Worm (Caenorhabditis elegans): ENCODE measurements around the gene cec-7.
A peak's percentile ranks its signal among the peaks of the same experiment; 100 is the strongest.

The cec-7 gene

DNA sequence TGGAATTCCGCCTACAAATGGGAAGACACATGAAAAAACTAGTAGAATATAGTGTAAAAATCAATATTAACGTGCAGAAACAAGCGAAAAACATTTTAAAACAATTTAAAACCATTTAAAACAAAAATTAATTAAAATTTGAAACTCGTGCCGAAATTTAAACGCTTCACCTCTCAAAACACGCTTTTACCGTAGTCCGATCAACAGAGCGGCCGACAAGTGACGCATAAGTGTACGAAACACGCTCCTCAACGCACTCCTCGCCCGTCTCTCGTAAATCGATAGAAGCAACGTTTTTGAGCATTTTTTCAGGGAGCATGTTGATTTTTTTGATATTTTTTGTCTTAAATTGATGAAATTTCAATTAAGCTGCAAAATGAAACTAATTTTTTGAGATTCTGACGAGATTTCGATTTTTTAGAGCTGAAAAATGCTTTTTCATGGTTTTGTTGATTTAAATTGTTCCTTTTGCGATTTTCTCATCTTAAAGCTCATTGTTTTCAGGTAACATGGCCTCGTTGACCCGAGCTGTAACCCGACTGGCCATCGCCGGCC, 27.7 kb upstream of the cec-7 start, which contains the start of gene cox-5A (continued):
- peak; percentile 88 for TF ChIP-seq ZK546.5 (tag; optimal IDR thresholded peaks at IDR 0.05)
- peak; percentile 99 for TF ChIP-seq ztf-4 (tag; optimal IDR thresholded peaks at IDR 0.05)

DNA sequence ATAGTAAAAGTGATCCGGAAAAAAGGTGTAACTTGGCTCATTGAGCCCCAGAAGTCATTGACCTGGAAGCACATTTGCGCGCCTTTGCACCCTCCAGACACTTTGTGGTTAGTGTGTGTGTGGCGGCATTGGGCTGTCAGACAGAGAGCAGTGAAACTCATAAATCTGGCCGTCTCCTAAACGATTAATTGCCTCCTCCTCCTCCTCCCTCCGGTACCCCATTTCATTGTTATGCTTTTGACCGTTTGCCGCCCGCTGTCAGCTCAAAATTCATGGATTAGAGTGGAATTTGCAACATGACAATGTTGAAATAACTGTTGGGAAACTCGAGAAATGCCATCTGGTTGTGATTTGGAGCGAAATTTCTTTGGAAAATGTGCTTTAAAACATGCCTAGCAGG, 26.7 kb upstream of the cec-7 start:
- no peak for TF ChIP-seq Y55F3AM.14 (GFP tag; optimal IDR thresholded peaks at IDR 0.05)
- peak; percentile 76 for TF ChIP-seq mab-5 (tag; optimal IDR thresholded peaks at IDR 0.05)

DNA sequence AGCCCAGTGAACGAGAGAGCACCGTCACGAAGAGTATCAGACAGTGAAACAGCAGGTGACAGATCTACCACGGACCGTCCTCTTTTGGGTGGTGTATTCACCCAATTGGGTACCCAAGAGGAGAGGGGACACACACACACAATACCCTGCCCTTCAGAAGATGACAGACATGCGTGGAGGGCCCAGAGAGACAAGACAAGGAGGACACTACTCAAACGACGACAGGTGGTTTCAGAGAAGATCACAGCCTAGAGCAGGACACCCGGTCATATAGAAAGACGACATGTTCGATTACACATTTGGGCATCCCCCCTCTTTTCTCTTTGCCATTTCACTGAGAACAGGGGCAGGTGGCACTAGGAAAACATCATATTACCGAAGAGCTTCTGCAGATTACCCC, 16.8 kb upstream of the cec-7 start:
- TF ChIP-seq ztf-11 (tag; optimal IDR thresholded peaks at IDR 0.05) (no peak), Y55F3AM.14 (GFP tag; optimal IDR thresholded peaks at IDR 0.05) (no peak), nhr-10 (tag; optimal IDR thresholded peaks at IDR 0.05) (no peak), unc-39 (tag; optimal IDR thresholded peaks at IDR 0.05) (no peak)

DNA sequence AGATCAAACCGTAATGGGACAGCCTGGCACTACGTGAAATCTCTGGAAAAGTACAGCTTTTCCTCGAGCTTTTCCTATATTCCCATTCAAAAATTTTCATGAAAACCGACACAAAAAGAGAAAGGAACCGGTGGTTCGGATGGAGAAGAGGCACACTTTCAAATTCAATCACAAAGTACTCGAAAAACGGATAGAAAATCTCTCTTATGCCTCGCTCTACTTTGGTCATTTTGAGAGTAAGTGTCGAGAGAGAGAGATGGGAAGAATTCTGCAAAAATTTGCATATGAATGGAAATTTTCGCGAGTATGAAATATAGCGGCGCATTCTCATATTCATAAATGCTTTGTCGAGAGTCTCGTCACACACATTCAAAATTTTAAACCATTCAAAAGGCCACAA, 15.4 kb upstream of the cec-7 start:
- TF ChIP-seq nhr-129 (tag; optimal IDR thresholded peaks at IDR 0.05) (no peak), lin-39 (tag; optimal IDR thresholded peaks at IDR 0.05) (no peak), nhr-77 (tag; optimal IDR thresholded peaks at IDR 0.05) (no peak), lin-13 (GFP tag; optimal IDR thresholded peaks at IDR 0.05) (no peak), unc-55 (GFP tag; optimal IDR thresholded peaks at IDR 0.05) (no peak), aly-2 (tag; optimal IDR thresholded peaks at IDR 0.05) (no peak), ztf-11 (tag; optimal IDR thresholded peaks at IDR 0.05) (no peak), nhr-6 (tag; optimal IDR thresholded peaks at IDR 0.05) (no peak), ceh-16 (tag; optimal IDR thresholded peaks at IDR 0.05) (no peak)

DNA sequence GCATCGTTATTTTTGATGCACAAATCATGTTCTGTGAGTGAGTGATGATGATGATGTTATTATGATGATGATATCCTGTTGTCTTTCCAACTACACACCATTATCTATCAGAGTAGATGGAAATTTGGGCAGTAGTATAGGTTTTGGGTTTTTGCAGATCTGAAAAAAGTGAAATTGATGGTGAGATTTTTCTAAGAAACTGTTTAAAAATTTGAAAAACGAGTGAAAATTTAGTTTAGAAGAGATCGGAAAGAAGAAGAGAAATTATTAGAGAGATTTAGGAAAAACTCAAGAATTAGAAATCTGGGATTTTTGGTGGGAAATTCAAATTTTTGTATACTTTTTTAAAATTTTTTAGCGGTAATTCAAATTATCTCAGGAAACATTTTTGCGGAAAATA, 14.2 kb upstream of the cec-7 start, which contains the start of the genes Y37D8A.29 and unc-71:
Gene Y37D8A.29 (minus strand): TSS at position 101 of the 400 bp plus-strand sequence.
Gene unc-71 (minus strand): TSS at position 159 of the 400 bp plus-strand sequence.
- TF ChIP-seq blmp-1 (tag; optimal IDR thresholded peaks at IDR 0.05; ENCODE audit: insufficient read depth) (no peak), mdl-1 (tag; optimal IDR thresholded peaks at IDR 0.05) (no peak), alr-1 (tag; optimal IDR thresholded peaks at IDR 0.05) (no peak), aly-2 (tag; optimal IDR thresholded peaks at IDR 0.05) (no peak), gmeb-1 (tag; optimal IDR thresholded peaks at IDR 0.05) (no peak), nhr-23 (tag; optimal IDR thresholded peaks at IDR 0.05) (no peak), lin-13 (GFP tag; optimal IDR thresholded peaks at IDR 0.05) (no peak), unc-55 (GFP tag; optimal IDR thresholded peaks at IDR 0.05) (no peak)

DNA sequence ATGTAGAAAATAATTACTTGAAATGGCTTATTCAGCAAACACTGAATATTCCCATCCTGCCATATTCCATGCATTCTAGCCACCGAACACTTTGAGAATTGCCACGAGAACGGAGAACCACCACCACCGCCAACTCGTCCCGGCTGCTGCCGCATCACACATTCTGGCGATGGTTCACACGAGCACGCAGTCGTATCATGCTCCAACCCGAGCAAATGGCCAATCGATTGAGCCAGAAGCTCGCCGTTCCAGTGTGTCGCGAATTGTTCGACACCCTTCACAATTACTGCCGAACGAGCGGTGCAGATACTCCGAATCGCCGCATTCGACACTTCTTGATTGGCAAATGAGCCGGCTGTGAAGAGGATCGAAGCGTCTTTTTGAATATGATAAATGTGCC, 7.8 kb upstream of the cec-7 start:
- no peak for TF ChIP-seq ceh-82 (tag; optimal IDR thresholded peaks at IDR 0.05)
- no peak for TF ChIP-seq dmd-4 (tag; optimal IDR thresholded peaks at IDR 0.05)
- no peak for TF ChIP-seq F13H6.1 (tag; optimal IDR thresholded peaks at IDR 0.05)
- no peak for TF ChIP-seq nhr-77 (tag; optimal IDR thresholded peaks at IDR 0.05)

DNA sequence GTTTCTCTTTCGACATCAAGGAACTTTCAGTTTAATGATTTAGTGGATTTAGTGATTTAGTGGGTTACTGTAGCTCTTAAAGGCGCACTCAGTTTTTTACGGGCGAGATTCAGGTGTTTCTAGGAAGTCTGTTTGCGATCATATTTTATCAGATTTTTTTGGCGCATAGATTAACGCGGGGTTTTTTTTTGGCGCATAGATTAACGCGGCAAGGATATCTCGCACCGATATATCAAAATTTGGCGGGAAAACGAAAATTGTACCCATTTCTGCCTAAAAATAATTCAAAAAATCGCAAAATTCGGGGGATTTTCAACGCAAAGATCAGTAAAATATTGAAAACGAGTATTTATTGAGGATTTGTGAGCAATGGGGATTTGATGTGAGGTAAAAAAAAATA, 3.3 kb upstream of the cec-7 start:
- TF ChIP-seq nhr-23 (tag; optimal IDR thresholded peaks at IDR 0.05) = no peak
- TF ChIP-seq nhr-25 (tag; optimal IDR thresholded peaks at IDR 0.05) = no peak

DNA sequence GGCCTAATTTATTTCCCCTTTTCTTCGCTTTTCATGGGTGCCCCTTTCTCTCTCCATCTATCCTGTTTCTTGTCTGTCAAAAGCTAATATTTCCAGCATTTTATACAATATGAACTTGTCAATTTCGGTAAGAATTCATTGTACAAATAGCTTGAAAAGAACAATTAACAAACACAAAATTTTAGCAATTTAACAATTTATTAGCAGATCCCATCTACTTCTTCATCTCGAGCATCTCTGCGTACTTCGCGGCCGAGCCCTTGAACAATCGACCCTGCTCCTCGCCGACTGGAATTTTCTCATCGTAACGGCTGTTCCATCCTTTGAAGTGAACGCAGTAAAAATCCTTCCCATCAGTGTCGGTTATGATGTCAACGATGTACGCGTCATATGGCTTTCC, 1.7 kb downstream of the cec-7 start:
- TF ChIP-seq blmp-1 (tag; optimal IDR thresholded peaks at IDR 0.05; ENCODE audit: insufficient read depth) (no peak), gmeb-1 (tag; optimal IDR thresholded peaks at IDR 0.05) (no peak), C34F6.9 (tag; optimal IDR thresholded peaks at IDR 0.05) (no peak), nhr-129 (tag; optimal IDR thresholded peaks at IDR 0.05) (no peak), nhr-77 (tag; optimal IDR thresholded peaks at IDR 0.05) (no peak), nhr-11 (tag; optimal IDR thresholded peaks at IDR 0.05) (no peak), nhr-10 (tag; optimal IDR thresholded peaks at IDR 0.05) (no peak), nhr-237 (tag; optimal IDR thresholded peaks at IDR 0.05) (no peak), elt-3 (tag; optimal IDR thresholded peaks at IDR 0.05) (no peak), mab-5 (tag; optimal IDR thresholded peaks at IDR 0.05) (no peak), Y55F3AM.14 (GFP tag; optimal IDR thresholded peaks at IDR 0.05) (no peak)

Data from whole organism, L2 larva.